Fruit fly (Drosophila melanogaster) whole organism, embryonic: ENCODE measurements around the gene Trf.

Source experiments
- ATbp ChIP-seq: fragments of 200-800 bp; sonication (Bioruptor generic); optimal IDR thresholded peaks from 2 replicates; lab custom pipeline; 2017; ENCODE audit warnings: missing biosample characterization, mild to moderate bottlenecking, missing genetic modification characterization, missing genetic modification reagents
- Adf1 ChIP-seq: fragments of 200-800 bp; sonication (Bioruptor generic); IDR thresholded peaks from 2 replicates; pipeline ENCODE4 v1.3.6; 2022; ENCODE audit warnings: missing biosample characterization, missing genetic modification characterization
- Bgb ChIP-seq: fragments of 200-800 bp; sonication (Bioruptor generic); IDR thresholded peaks from 2 replicates; pipeline ENCODE4 v1.3.6; 2022; ENCODE audit warnings: missing biosample characterization, missing genetic modification characterization; ENCODE audit not compliant: partially characterized antibody
- CG10366 ChIP-seq: fragments of 200-800 bp; sonication (Bioruptor generic); IDR thresholded peaks from 2 replicates; pipeline ENCODE4 v1.3.6; 2022; ENCODE audit warnings: missing biosample characterization, missing genetic modification characterization
- CG11695 ChIP-seq: fragments of 200-800 bp; sonication (Bioruptor generic); IDR thresholded peaks from 3 replicates; pipeline ENCODE4 v1.3.6; 2022; ENCODE audit warnings: missing biosample characterization, missing genetic modification characterization
- CG12769 ChIP-seq: fragments of 200-800 bp; sonication (Bioruptor generic); optimal IDR thresholded peaks from 2 replicates; lab custom pipeline; 2019; ENCODE audit warnings: missing biosample characterization, mild to moderate bottlenecking, missing genetic modification characterization, moderate library complexity
- CG16813 ChIP-seq: fragments of 200-800 bp; sonication (Bioruptor generic); IDR thresholded peaks from 3 replicates; pipeline ENCODE4 v1.3.6; 2022; ENCODE audit warnings: missing biosample characterization, missing genetic modification characterization; ENCODE audit not compliant: partially characterized antibody
- CG30020 ChIP-seq: fragments of 200-800 bp; optimal IDR thresholded peaks from 2 replicates; lab custom pipeline; 2019; ENCODE audit warnings: missing biosample characterization, mild to moderate bottlenecking, missing genetic modification characterization, moderate library complexity
- CG3847 ChIP-seq: fragments of 200-800 bp; sonication (Bioruptor generic); IDR thresholded peaks from 2 replicates; pipeline ENCODE4 v1.3.6; 2022; ENCODE audit warnings: missing biosample characterization, missing genetic modification characterization
- CG42726 ChIP-seq: fragments of 200-800 bp; sonication (Bioruptor generic); IDR thresholded peaks from 2 replicates; pipeline ENCODE4 v1.3.6; 2022; ENCODE audit warnings: missing biosample characterization, missing genetic modification characterization; ENCODE audit not compliant: partially characterized antibody
- CG7372 ChIP-seq: fragments of 200-800 bp; sonication (Bioruptor generic); IDR thresholded peaks from 2 replicates; pipeline ENCODE4 v1.3.6; 2022; ENCODE audit warnings: missing biosample characterization, missing genetic modification characterization
- CG7987 ChIP-seq: fragments of 200-800 bp; sonication (Bioruptor generic); optimal IDR thresholded peaks from 2 replicates; lab custom pipeline; 2018; ENCODE audit warnings: missing biosample characterization, mild to moderate bottlenecking, missing genetic modification characterization, moderate library complexity
- CG8290 ChIP-seq, 3 experiments: fragments of 200-800 bp; sonication (Bioruptor generic); optimal IDR thresholded peaks; 2 replicates each; lab custom pipeline; 2016 to 2019; ENCODE audit warnings: missing biosample characterization in 3 of 3, missing genetic modification characterization in 3 of 3, mild to moderate bottlenecking in 2 of 3, moderate library complexity in 1 of 3
- CG9437 ChIP-seq: fragments of 200-800 bp; sonication (Bioruptor generic); optimal IDR thresholded peaks from 2 replicates; lab custom pipeline; 2018; ENCODE audit warnings: missing biosample characterization, mild to moderate bottlenecking, missing genetic modification characterization
- Ets65A ChIP-seq: fragments of 200-800 bp; sonication (Bioruptor generic); peaks from one replicate; lab custom pipeline; 2016; ENCODE audit warnings: missing biosample characterization, missing genetic modification characterization
- Hr51 ChIP-seq, 2 experiments: fragments of 200-800 bp; sonication (Bioruptor generic); optimal IDR thresholded peaks; 2 replicates in 1 of 2; 3 replicates in 1 of 2; lab custom pipeline; 2016 to 2018; ENCODE audit warnings: missing biosample characterization in 2 of 2, missing genetic modification characterization in 2 of 2, mild to moderate bottlenecking in 1 of 2, moderate library complexity in 1 of 2
- Kr ChIP-seq: fragments of 200-800 bp; sonication (Bioruptor generic); optimal IDR thresholded peaks from 2 replicates; lab custom pipeline; 2017; ENCODE audit warnings: missing biosample characterization, mild to moderate bottlenecking, missing genetic modification characterization
- Oaz ChIP-seq: fragments of 200-800 bp; sonication (Bioruptor generic); IDR thresholded peaks from 2 replicates; pipeline ENCODE4 v1.3.6; 2022; ENCODE audit warnings: missing biosample characterization, missing genetic modification characterization
- Pdp1 ChIP-seq, 2 experiments: fragments of 200-800 bp; sonication (Bioruptor generic); optimal IDR thresholded peaks; 3 replicates each; lab custom pipeline; 2016; ENCODE audit warnings: missing biosample characterization in 2 of 2, missing genetic modification characterization in 2 of 2, mild to moderate bottlenecking in 1 of 2, moderate library complexity in 1 of 2
- Ptx1 ChIP-seq: fragments of 200-800 bp; sonication (Bioruptor generic); IDR thresholded peaks from 2 replicates; pipeline ENCODE4 v1.3.6; 2022; ENCODE audit warnings: missing biosample characterization, missing genetic modification characterization
- Rfx ChIP-seq: fragments of 200-800 bp; sonication (Bioruptor generic); IDR thresholded peaks from 2 replicates; pipeline ENCODE4 v1.3.6; 2022; ENCODE audit warnings: missing biosample characterization, missing genetic modification characterization
- Six4 ChIP-seq: fragments of 200-800 bp; sonication (Bioruptor generic); optimal IDR thresholded peaks from 2 replicates; lab custom pipeline; 2016; ENCODE audit warnings: missing biosample characterization, missing genetic modification characterization
- Sox100B ChIP-seq: fragments of 200-800 bp; sonication (Bioruptor generic); optimal IDR thresholded peaks from 3 replicates; lab custom pipeline; 2018; ENCODE audit warnings: missing biosample characterization, mild to moderate bottlenecking, missing genetic modification characterization
- Trl ChIP-seq, 3 experiments: fragments of >200 bp in 2 of 3; fragments of 200-800 bp in 1 of 3; sonication (Bioruptor generic) in 1 of 3; optimal IDR thresholded peaks; 2 replicates in 1 of 3; 3 replicates in 2 of 3; lab custom pipeline; 2016 to 2017; ENCODE audit warnings: missing biosample characterization in 1 of 3, missing genetic modification characterization in 1 of 3
- abd-A ChIP-seq: fragments of 200-800 bp; sonication (Bioruptor generic); optimal IDR thresholded peaks from 3 replicates; lab custom pipeline; 2019; ENCODE audit warnings: missing biosample characterization, mild to moderate bottlenecking, missing genetic modification characterization, moderate library complexity
- az2 ChIP-seq: fragments of 200-800 bp; sonication (Bioruptor generic); optimal IDR thresholded peaks from 3 replicates; lab custom pipeline; 2016; ENCODE audit warnings: missing biosample characterization, missing genetic modification characterization
- bab2 ChIP-seq: fragments of 200-800 bp; sonication (Bioruptor generic); optimal IDR thresholded peaks from 2 replicates; lab custom pipeline; 2016; ENCODE audit warnings: missing biosample characterization, missing genetic modification characterization
- cg ChIP-seq: fragments of 200-800 bp; sonication (Bioruptor generic); optimal IDR thresholded peaks from 3 replicates; lab custom pipeline; 2019; ENCODE audit warnings: missing biosample characterization, mild to moderate bottlenecking, missing genetic modification characterization, moderate library complexity
- chif ChIP-seq, 2 experiments: fragments of 200-800 bp; sonication (Bioruptor generic); optimal IDR thresholded peaks; 3 replicates each; lab custom pipeline; 2016; ENCODE audit warnings: missing biosample characterization in 2 of 2, missing genetic modification characterization in 2 of 2
- ci ChIP-seq: fragments of 200-800 bp; sonication (Bioruptor generic); IDR thresholded peaks from 3 replicates; pipeline ENCODE4 v1.3.6; 2022; ENCODE audit warnings: missing biosample characterization, missing genetic modification characterization
- crol ChIP-seq: fragments of 200-800 bp; sonication (Bioruptor generic); IDR thresholded peaks from 2 replicates; pipeline ENCODE4 v1.3.6; 2022; ENCODE audit warnings: missing biosample characterization, missing genetic modification characterization
- crp ChIP-seq, 2 experiments: fragments of 200-800 bp; sonication (Bioruptor generic); optimal IDR thresholded peaks; 2 replicates in 1 of 2; 3 replicates in 1 of 2; lab custom pipeline; 2017; ENCODE audit warnings: missing biosample characterization in 2 of 2, missing genetic modification characterization in 2 of 2, mild to moderate bottlenecking in 1 of 2, moderate library complexity in 1 of 2
- dmrt11E ChIP-seq: fragments of 200-800 bp; sonication (Bioruptor generic); optimal IDR thresholded peaks from 3 replicates; lab custom pipeline; 2018; ENCODE audit warnings: missing biosample characterization, mild to moderate bottlenecking, missing genetic modification characterization, moderate library complexity
- eve ChIP-seq, 2 experiments: fragments of >200 bp; optimal IDR thresholded peaks; 2 replicates each; lab custom pipeline; 2017; ENCODE audit warnings: missing biosample characterization in 2 of 2, missing genetic modification characterization in 2 of 2
- gce ChIP-seq: fragments of 200-800 bp; sonication (Bioruptor generic); IDR thresholded peaks from 3 replicates; pipeline ENCODE4 v1.3.6; 2022; ENCODE audit warnings: missing biosample characterization, missing genetic modification characterization
- nau ChIP-seq: fragments of 200-800 bp; sonication (Bioruptor generic); optimal IDR thresholded peaks from 3 replicates; lab custom pipeline; 2017; ENCODE audit warnings: missing biosample characterization, mild to moderate bottlenecking, missing genetic modification characterization, missing genetic modification reagents
- rib ChIP-seq: fragments of 200-800 bp; sonication (Bioruptor generic); IDR thresholded peaks from 2 replicates; pipeline ENCODE4 v1.3.6; 2022; ENCODE audit warnings: missing biosample characterization, missing genetic modification characterization
- salm ChIP-seq: fragments of 200-800 bp; sonication (Bioruptor generic); optimal IDR thresholded peaks from 2 replicates; lab custom pipeline; 2018; ENCODE audit warnings: missing biosample characterization, mild to moderate bottlenecking, missing genetic modification characterization
- sens ChIP-seq: fragments of 200-800 bp; sonication (Bioruptor generic); peaks from one replicate; lab custom pipeline; 2016; ENCODE audit warnings: missing biosample characterization, missing genetic modification characterization
- shn ChIP-seq: fragments of 200-800 bp; sonication (Bioruptor generic); optimal IDR thresholded peaks from 3 replicates; lab custom pipeline; 2016; ENCODE audit warnings: missing biosample characterization, missing genetic modification characterization
- so ChIP-seq: fragments of 200-800 bp; sonication (Bioruptor generic); IDR thresholded peaks from 3 replicates; pipeline ENCODE4 v1.3.6; 2022; ENCODE audit warnings: missing biosample characterization, missing genetic modification characterization
- sob ChIP-seq: fragments of 200-800 bp; sonication (Bioruptor generic); IDR thresholded peaks from 2 replicates; pipeline ENCODE4 v1.3.6; 2022; ENCODE audit warnings: missing biosample characterization, missing genetic modification characterization
- sr ChIP-seq: fragments of 200-800 bp; sonication (Bioruptor generic); IDR thresholded peaks from 3 replicates; pipeline ENCODE4 v1.3.6; 2022; ENCODE audit warnings: missing biosample characterization, missing genetic modification characterization
- stwl ChIP-seq: fragments of 200-800 bp; sonication (Bioruptor generic); optimal IDR thresholded peaks from 3 replicates; lab custom pipeline; 2018; ENCODE audit warnings: missing biosample characterization, mild to moderate bottlenecking, missing genetic modification characterization, moderate library complexity
- tap ChIP-seq: fragments of 200-800 bp; optimal IDR thresholded peaks from 3 replicates; lab custom pipeline; 2019; ENCODE audit warnings: missing biosample characterization, mild to moderate bottlenecking, missing genetic modification characterization, moderate library complexity
- tio ChIP-seq: fragments of 200-800 bp; sonication (Bioruptor generic); optimal IDR thresholded peaks from 2 replicates; lab custom pipeline; 2017; ENCODE audit warnings: missing biosample characterization, missing genetic modification characterization, inconsistent platforms
- vvl ChIP-seq: fragments of 200-800 bp; sonication (Bioruptor generic); IDR thresholded peaks from 2 replicates; pipeline ENCODE4 v1.3.6; 2022; ENCODE audit warnings: missing biosample characterization, missing genetic modification characterization

The Trf gene

dm6 chr2L:8099615-8100375, 27.1 kb downstream of the Trf start:
- TF ChIP-seq sob (GFP tag; lab: Robert Waterston, UW) (no peak), so (GFP tag; lab: Robert Waterston, UW) (peak; percentile 57; the same call in 1 of the 3 replicates), abd-A (tag; lab: Kevin White, UChicago) (peak; percentile 75), az2 (peak; percentile 13), Pdp1 (GFP tag; optimal IDR thresholded peaks at IDR 0.05; lab: Kevin White, UChicago) (peak in 1 of 2 experiments; percentile 53), Kr (GFP tag; lab: Kevin White, UChicago) (peak; percentile 20), CG16813 (GFP tag; lab: Robert Waterston, UW) (no peak), ATbp (no peak), ci (0 out of 3 replicates have a peak, but pooled peaks have one; percentile 10), gce (GFP tag; lab: Robert Waterston, UW) (peak; percentile 49; the same call in 1 of the 3 replicates), tio (peak; percentile 23), Hr51 (GFP tag; optimal IDR thresholded peaks at IDR 0.05; lab: Kevin White, UChicago) (no peak), CG30020 (no peak), Trl (optimal IDR thresholded peaks at IDR 0.05; lab: Kevin White, UChicago) (peak in 1 of 2 experiments; percentile 26), Trl (GFP tag; optimal IDR thresholded peaks at IDR 0.05; lab: Kevin White, UChicago) (no peak), CG42726 (GFP tag; lab: Robert Waterston, UW) (0 out of 2 replicates have a peak, but pooled peaks have one; percentile 31), dmrt11E (tag; lab: Kevin White, UChicago) (no peak), vvl (no peak), Bgb (GFP tag; lab: Robert Waterston, UW) (0 out of 2 replicates have a peak, but pooled peaks have one; percentile 25), nau (GFP tag; lab: Kevin White, UChicago) (peak; percentile 64), CG9437 (GFP tag; lab: Kevin White, UChicago) (peak; percentile 42), sr (GFP tag; lab: Robert Waterston, UW) (peak; percentile 87), crol (GFP tag; lab: Robert Waterston, UW) (peak; percentile 97), cg (GFP tag; lab: Kevin White, UChicago) (peak; percentile 55), sens (peak; percentile 79), CG7987 (GFP tag; lab: Kevin White, UChicago) (peak; percentile 7), bab2 (no peak), Ets65A (peak; percentile 71), salm (no peak), rib (GFP tag; lab: Robert Waterston, UW) (peak; percentile 18; the same call in 1 of the 2 replicates), shn (no peak), Oaz (GFP tag; lab: Robert Waterston, UW) (0 out of 2 replicates have a peak, but pooled peaks have one; percentile 20), CG8290 (GFP tag; optimal IDR thresholded peaks at IDR 0.05; lab: Kevin White, UChicago) (no peak), CG8290 (tag; optimal IDR thresholded peaks at IDR 0.05; lab: Kevin White, UChicago) (peak in 1 of 2 experiments; percentile 55), Sox100B (GFP tag; lab: Kevin White, UChicago) (peak; percentile 9), CG7372 (GFP tag; lab: Robert Waterston, UW) (peak; percentile 85), CG11695 (0 out of 3 replicates have a peak, but pooled peaks have one; percentile 24), Adf1 (GFP tag; lab: Robert Waterston, UW) (peak; percentile 27; the same call in 1 of the 2 replicates), crp (GFP tag; optimal IDR thresholded peaks at IDR 0.05; lab: Kevin White, UChicago) (no peak), CG10366 (GFP tag; lab: Robert Waterston, UW) (no peak), CG3847 (GFP tag; lab: Robert Waterston, UW) (0 out of 2 replicates have a peak, but pooled peaks have one; percentile 21), Rfx (GFP tag; lab: Robert Waterston, UW) (0 out of 2 replicates have a peak, but pooled peaks have one; percentile 11), stwl (peak; percentile 16), Ptx1 (GFP tag; lab: Robert Waterston, UW) (peak; percentile 32; the same call in 1 of the 2 replicates), Six4 (GFP tag; lab: Kevin White, UChicago) (no peak), tap (tag; lab: Kevin White, UChicago) (no peak), chif (GFP tag; optimal IDR thresholded peaks at IDR 0.05; lab: Kevin White, UChicago) (peak in 1 of 2 experiments; percentile 4), eve (GFP tag; optimal IDR thresholded peaks at IDR 0.05; lab: Kevin White, UChicago) (peak in 1 of 2 experiments; percentile 38), CG12769 (tag; lab: Kevin White, UChicago) (peak; percentile 66)
